Fruit fly (Drosophila melanogaster) whole organism, adult: Measurements from ENCODE around the gene Abcd1.
A peak's percentile ranks its signal among the peaks of the same experiment; 100 is the strongest.

ENCODE experiments used
- CG11617 ChIP-seq: fragments of 200-800 bp; sonication (Bioruptor generic); optimal IDR thresholded peaks from 2 replicates; lab custom pipeline; 2017; ENCODE audit warnings: mild to moderate bottlenecking, missing biosample characterization, missing genetic modification reagents, missing genetic modification characterization
- CG12768 ChIP-seq: fragments of 200-800 bp; sonication (Bioruptor generic); optimal IDR thresholded peaks from 2 replicates; lab custom pipeline; 2017; ENCODE audit warnings: missing biosample characterization, missing genetic modification characterization, mild to moderate bottlenecking, moderate library complexity, missing genetic modification reagents
- CG5204 ChIP-seq: fragments of 200-800 bp; sonication (Bioruptor generic); optimal IDR thresholded peaks from 2 replicates; lab custom pipeline; 2016; ENCODE audit warnings: missing biosample characterization, missing genetic modification characterization
- CG7101 ChIP-seq: fragments of 200-800 bp; sonication (Bioruptor generic); optimal IDR thresholded peaks from 2 replicates; lab custom pipeline; 2018; ENCODE audit warnings: missing biosample characterization, mild to moderate bottlenecking, missing genetic modification characterization, moderate library complexity
- Clk ChIP-seq: fragments of 200-800 bp; sonication (Bioruptor generic); optimal IDR thresholded peaks from 2 replicates; lab custom pipeline; 2017; ENCODE audit warnings: missing biosample characterization, missing genetic modification characterization
- cic ChIP-seq: fragments of 200-800 bp; sonication (Bioruptor generic); optimal IDR thresholded peaks from 2 replicates; lab custom pipeline; 2017; ENCODE audit warnings: missing biosample characterization, mild to moderate bottlenecking, missing genetic modification characterization, moderate library complexity
- cnc ChIP-seq, 2 experiments: fragments of >200 bp; optimal IDR thresholded peaks; 2 replicates each; lab custom pipeline; 2017
- kay ChIP-seq: fragments of 200-800 bp; sonication (Bioruptor generic); peaks from one replicate; lab custom pipeline; 2016; ENCODE audit warnings: missing biosample characterization, missing genetic modification characterization, borderline replicate concordance
- toe ChIP-seq: fragments of 200-800 bp; sonication (Bioruptor generic); optimal IDR thresholded peaks from 2 replicates; lab custom pipeline; 2016; ENCODE audit warnings: missing biosample characterization, missing genetic modification characterization

- TF ChIP-seq Clk (GFP tag; lab: Kevin White, UChicago), result no peak
- no peak for TF ChIP-seq cnc (optimal IDR thresholded peaks at IDR 0.05; lab: Kevin White, UChicago)
- no peak for TF ChIP-seq CG5204 (GFP tag; lab: Kevin White, UChicago)
- TF ChIP-seq toe (GFP tag; lab: Kevin White, UChicago), result no peak
- TF ChIP-seq CG7101 (tag; lab: Kevin White, UChicago), result no peak
- no peak for TF ChIP-seq CG11617 (GFP tag; lab: Kevin White, UChicago)
- no peak for TF ChIP-seq CG12768 (GFP tag; lab: Kevin White, UChicago)
- TF ChIP-seq kay, result peak; percentile 50
- TF ChIP-seq cic (GFP tag; lab: Kevin White, UChicago), result no peak
These were observed 9.9 kb downstream of the Abcd1 start for dm6 chr4:183681-184080.
